Worm (Caenorhabditis elegans): ENCODE data around the gene F39H12.3.

DNA sequence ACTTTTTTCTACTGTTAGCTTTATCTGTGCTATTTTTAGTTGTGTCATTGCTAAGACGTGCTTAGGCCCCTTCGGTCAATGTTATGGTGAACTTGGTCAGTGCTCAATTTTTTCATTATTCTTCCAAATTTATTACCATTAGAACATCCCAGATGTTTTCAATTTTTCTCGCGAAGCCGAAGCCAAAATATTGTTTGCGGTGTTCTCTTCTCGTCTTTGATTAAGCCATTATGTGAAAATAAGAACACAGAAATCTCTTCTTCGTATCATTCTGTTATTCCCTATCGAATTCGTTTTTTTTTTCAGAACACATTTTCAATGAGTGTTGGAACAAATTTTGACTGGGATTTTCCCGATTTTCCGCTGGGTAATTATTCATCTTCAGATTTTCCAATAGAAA, 38.8 kb downstream of the F39H12.3 start, which contains the start of gene gtr-1:
- TF ChIP-seq klf-2 (GFP tag; conservative IDR thresholded peaks at IDR 0.05) (no peak), T22C8.4 (GFP tag; IDR thresholded peaks at IDR 0.05) (no peak), flt-1 (GFP tag; IDR thresholded peaks at IDR 0.05) (no peak), cog-1 (tag; optimal IDR thresholded peaks at IDR 0.05) (no peak), tab-1 (GFP tag; IDR thresholded peaks at IDR 0.05) (no peak)
